Fruit fly (Drosophila melanogaster): ENCODE measurements around the gene Scp2.
A peak's percentile ranks its signal among the peaks of the same experiment; 100 is the strongest.

The Scp2 gene

dm6 chr3R:16573483-16574145 lies 9.8 kb downstream of the Scp2 start, which contains the start of gene CG14903 (continued):
- TF ChIP-seq CG14710 (tag; optimal IDR thresholded peaks at IDR 0.05), result peak; percentile 87
- TF ChIP-seq Taf1 (GFP tag; IDR thresholded peaks at IDR 0.05), result no peak
- no peak for TF ChIP-seq Gug (GFP tag; IDR thresholded peaks at IDR 0.05)
- TF ChIP-seq CG14441 (GFP tag; IDR thresholded peaks at IDR 0.05), result no peak
- TF ChIP-seq gt (GFP tag; IDR thresholded peaks at IDR 0.05), result no peak
- peak; percentile 46 for TF ChIP-seq CG30403 (GFP tag; optimal IDR thresholded peaks at IDR 0.05)

dm6 chr3R:16571215-16571614 lies 12.2 kb downstream of the Scp2 start, which contains the start of gene CG14891:
Gene CG14891 (plus strand): TSS chr3R:16571515.
- TF ChIP-seq sens (GFP tag) (peak; percentile 11), HLH54F (GFP tag; optimal IDR thresholded peaks at IDR 0.05) (no peak), ase (GFP tag; IDR thresholded peaks at IDR 0.05) (no peak), dm (GFP tag; optimal IDR thresholded peaks at IDR 0.05) (no peak)

dm6 chr3R:16570484-16570883 lies 13.0 kb downstream of the Scp2 start:
- TF ChIP-seq Drgx (GFP tag; IDR thresholded peaks at IDR 0.05) (no peak), cg (GFP tag; optimal IDR thresholded peaks at IDR 0.05) (peak; percentile 36), zfh1 (GFP tag; IDR thresholded peaks at IDR 0.05) (no peak), CG10543 (GFP tag; optimal IDR thresholded peaks at IDR 0.05) (peak; percentile 9), tll (GFP tag; optimal IDR thresholded peaks at IDR 0.05) (peak in 1 of 2 experiments; percentile 45), CG15479 (GFP tag; optimal IDR thresholded peaks at IDR 0.05) (peak; percentile 29), abd-A (tag; optimal IDR thresholded peaks at IDR 0.05) (peak; percentile 27), zen (tag; optimal IDR thresholded peaks at IDR 0.05) (peak; percentile 99), Gug (GFP tag; IDR thresholded peaks at IDR 0.05) (no peak), sim (GFP tag; IDR thresholded peaks at IDR 0.05) (0 out of 2 replicates have a peak, but pooled peaks have one; percentile 26), vvl (GFP tag; IDR thresholded peaks at IDR 0.05) (0 out of 2 replicates have a peak, but pooled peaks have one; percentile 1), CG18599 (GFP tag; optimal IDR thresholded peaks at IDR 0.05) (peak; percentile 19), D (optimal IDR thresholded peaks at IDR 0.05) (peak; percentile 60), D (GFP tag; optimal IDR thresholded peaks at IDR 0.05) (no peak)

dm6 chr3R:16569338-16569737 lies 14.1 kb downstream of the Scp2 start:
- TF ChIP-seq Med (GFP tag), result peak; percentile 34
- TF ChIP-seq jigr1 (GFP tag; IDR thresholded peaks at IDR 0.05), result 0 out of 3 replicates have a peak, but pooled peaks have one; percentile 18
- TF ChIP-seq CG12219 (GFP tag; optimal IDR thresholded peaks at IDR 0.05), result no peak
- TF ChIP-seq Hr78 (GFP tag; optimal IDR thresholded peaks at IDR 0.05), result peak in 1 of 2 experiments; percentile 35
- peak; percentile 79 for TF ChIP-seq crol (GFP tag; IDR thresholded peaks at IDR 0.05)
- peak; percentile 46 for TF ChIP-seq sens (GFP tag)
- 0 out of 2 replicates have a peak, but pooled peaks have one; percentile 36 for TF ChIP-seq ham (GFP tag; IDR thresholded peaks at IDR 0.05)
- peak; percentile 79 for TF ChIP-seq Hr39 (optimal IDR thresholded peaks at IDR 0.05)
- TF ChIP-seq twi (tag; optimal IDR thresholded peaks at IDR 0.05), result no peak
- TF ChIP-seq sisA (GFP tag; IDR thresholded peaks at IDR 0.05), result peak; percentile 39; the same call in 1 of the 2 replicates
- TF ChIP-seq CG16863 (GFP tag; optimal IDR thresholded peaks at IDR 0.05), result no peak
- no peak for TF ChIP-seq bbx (GFP tag; IDR thresholded peaks at IDR 0.05; ENCODE audit: partially characterized antibody)
- no peak for TF ChIP-seq CG1647 (GFP tag; optimal IDR thresholded peaks at IDR 0.05)
- no peak for TF ChIP-seq CG10366 (GFP tag; IDR thresholded peaks at IDR 0.05)
